Fruit fly (Drosophila melanogaster) whole organism, embryonic: ENCODE measurements around the gene CG10286.

Experiments used
- CG1024 ChIP-seq: fragments of 200-800 bp; sonication (Bioruptor generic); IDR thresholded peaks from 2 replicates; pipeline ENCODE4 v1.3.6; 2022; ENCODE audit warnings: missing biosample characterization, missing genetic modification characterization
- CG11456 ChIP-seq: fragments of 200-800 bp; sonication (Bioruptor generic); IDR thresholded peaks from 3 replicates; pipeline ENCODE4 v1.3.6; 2022; ENCODE audit warnings: missing biosample characterization, missing genetic modification characterization
- CG11723 ChIP-seq: fragments of 200-800 bp; sonication (Bioruptor generic); optimal IDR thresholded peaks from 2 replicates; lab custom pipeline; 2017; ENCODE audit warnings: missing biosample characterization, mild to moderate bottlenecking, missing genetic modification characterization
- CG1233 ChIP-seq: fragments of 200-800 bp; sonication (Bioruptor generic); optimal IDR thresholded peaks from 4 replicates; lab custom pipeline; 2018; ENCODE audit warnings: missing biosample characterization, mild to moderate bottlenecking, missing genetic modification characterization
- CG12769 ChIP-seq: fragments of 200-800 bp; sonication (Bioruptor generic); optimal IDR thresholded peaks from 2 replicates; lab custom pipeline; 2019; ENCODE audit warnings: missing biosample characterization, mild to moderate bottlenecking, missing genetic modification characterization, moderate library complexity
- CG13123 ChIP-seq: fragments of 200-800 bp; sonication (Bioruptor generic); optimal IDR thresholded peaks from 2 replicates; lab custom pipeline; 2016; ENCODE audit warnings: missing biosample characterization, missing genetic modification characterization
- CG13894 ChIP-seq: fragments of 200-800 bp; sonication (Bioruptor generic); optimal IDR thresholded peaks from 3 replicates; lab custom pipeline; 2018; ENCODE audit warnings: missing biosample characterization, mild to moderate bottlenecking, missing genetic modification characterization, moderate library complexity
- CG15073 ChIP-seq: fragments of 200-800 bp; sonication (Bioruptor generic); optimal IDR thresholded peaks from 2 replicates; lab custom pipeline; 2016; ENCODE audit warnings: missing biosample characterization, missing genetic modification characterization
- CG15601 ChIP-seq: fragments of 200-800 bp; sonication (Bioruptor generic); optimal IDR thresholded peaks from 3 replicates; lab custom pipeline; 2019; ENCODE audit warnings: missing biosample characterization, mild to moderate bottlenecking, missing genetic modification characterization, moderate library complexity
- CG17912 ChIP-seq: fragments of 200-800 bp; sonication (Bioruptor generic); optimal IDR thresholded peaks from 2 replicates; lab custom pipeline; 2018; ENCODE audit warnings: missing biosample characterization, mild to moderate bottlenecking, missing genetic modification characterization
- CG2120 ChIP-seq: fragments of 200-800 bp; sonication (Bioruptor generic); optimal IDR thresholded peaks from 3 replicates; lab custom pipeline; 2016; ENCODE audit warnings: missing biosample characterization, missing genetic modification characterization
- CG3281 ChIP-seq: fragments of 200-800 bp; sonication (Bioruptor generic); optimal IDR thresholded peaks from 3 replicates; lab custom pipeline; 2017; ENCODE audit warnings: missing biosample characterization, mild to moderate bottlenecking, missing genetic modification characterization
- CG3838 ChIP-seq: fragments of 200-800 bp; sonication (Bioruptor generic); optimal IDR thresholded peaks from 3 replicates; lab custom pipeline; 2016; ENCODE audit warnings: missing biosample characterization, missing genetic modification characterization
- CG4424 ChIP-seq: fragments of 200-800 bp; sonication (Bioruptor generic); optimal IDR thresholded peaks from 3 replicates; lab custom pipeline; 2016; ENCODE audit warnings: missing biosample characterization, missing genetic modification characterization
- CG8290 ChIP-seq, 3 experiments: fragments of 200-800 bp; sonication (Bioruptor generic); optimal IDR thresholded peaks; 2 replicates each; lab custom pipeline; 2016 to 2019; ENCODE audit warnings: missing biosample characterization in 3 of 3, missing genetic modification characterization in 3 of 3, mild to moderate bottlenecking in 2 of 3, moderate library complexity in 1 of 3
- CG9727 ChIP-seq: fragments of 200-800 bp; sonication (Bioruptor generic); optimal IDR thresholded peaks from 3 replicates; lab custom pipeline; 2017; ENCODE audit warnings: missing biosample characterization, mild to moderate bottlenecking, missing genetic modification characterization
- CkIIα-i1 ChIP-seq: fragments of 200-800 bp; sonication (Bioruptor generic); IDR thresholded peaks from 2 replicates; pipeline ENCODE4 v1.3.6; 2022; ENCODE audit warnings: missing biosample characterization, missing genetic modification characterization
- D19B ChIP-seq: fragments of 200-800 bp; sonication (Bioruptor generic); optimal IDR thresholded peaks from 2 replicates; lab custom pipeline; 2017; ENCODE audit warnings: missing biosample characterization, mild to moderate bottlenecking, missing genetic modification characterization
- Deaf1 ChIP-seq: fragments of 200-800 bp; optimal IDR thresholded peaks from 3 replicates; lab custom pipeline; 2019; ENCODE audit warnings: missing biosample characterization, mild to moderate bottlenecking, missing genetic modification characterization, moderate library complexity
- Dip2 ChIP-seq: fragments of 200-800 bp; sonication (Bioruptor generic); IDR thresholded peaks from 2 replicates; pipeline ENCODE4 v1.3.6; 2022; ENCODE audit warnings: missing biosample characterization, missing genetic modification characterization
- Drgx ChIP-seq: fragments of 200-800 bp; sonication (Bioruptor generic); IDR thresholded peaks from 2 replicates; pipeline ENCODE4 v1.3.6; 2022; ENCODE audit warnings: missing biosample characterization, missing genetic modification characterization
- Fer3 ChIP-seq: fragments of 200-800 bp; sonication (Bioruptor generic); optimal IDR thresholded peaks from 2 replicates; lab custom pipeline; 2018; ENCODE audit warnings: missing biosample characterization, mild to moderate bottlenecking, missing genetic modification characterization, moderate library complexity
- H2.0 ChIP-seq: fragments of 200-800 bp; sonication (Bioruptor generic); IDR thresholded peaks from 2 replicates; pipeline ENCODE4 v1.3.6; 2022; ENCODE audit warnings: missing biosample characterization, missing genetic modification characterization
- Hey ChIP-seq: fragments of 200-800 bp; sonication (Bioruptor generic); optimal IDR thresholded peaks from 3 replicates; lab custom pipeline; 2018; ENCODE audit warnings: missing biosample characterization, mild to moderate bottlenecking, missing genetic modification characterization
- Hmx ChIP-seq: fragments of 200-800 bp; sonication (Bioruptor generic); optimal IDR thresholded peaks from 2 replicates; lab custom pipeline; 2016; ENCODE audit warnings: missing biosample characterization, missing genetic modification characterization
- Lhr ChIP-seq: fragments of 200-800 bp; sonication (Bioruptor generic); optimal IDR thresholded peaks from 3 replicates; lab custom pipeline; 2017; ENCODE audit warnings: mild to moderate bottlenecking, missing biosample characterization, missing genetic modification reagents, missing genetic modification characterization
- Nf-YC ChIP-seq: fragments of 200-800 bp; optimal IDR thresholded peaks from 3 replicates; lab custom pipeline; 2019; ENCODE audit warnings: missing biosample characterization, mild to moderate bottlenecking, missing genetic modification characterization, moderate library complexity
- Ssrp ChIP-seq: fragments of 200-800 bp; sonication (Bioruptor generic); optimal IDR thresholded peaks from 2 replicates; lab custom pipeline; 2018; ENCODE audit warnings: missing biosample characterization, mild to moderate bottlenecking, missing genetic modification characterization, moderate library complexity
- Stat92E ChIP-seq, 3 experiments: fragments of >200 bp in 2 of 3; fragments of 200-800 bp in 1 of 3; sonication (Bioruptor generic) in 1 of 3; optimal IDR thresholded peaks; 2 replicates each; lab custom pipeline; 2017 to 2019; ENCODE audit warnings: missing biosample characterization in 3 of 3, missing genetic modification characterization in 3 of 3, mild to moderate bottlenecking in 1 of 3, moderate library complexity in 1 of 3
- Xrp1 ChIP-seq: fragments of 200-800 bp; sonication (Bioruptor generic); IDR thresholded peaks from 2 replicates; pipeline ENCODE4 v1.3.6; 2022; ENCODE audit warnings: missing biosample characterization, missing genetic modification characterization
- az2 ChIP-seq: fragments of 200-800 bp; sonication (Bioruptor generic); optimal IDR thresholded peaks from 3 replicates; lab custom pipeline; 2016; ENCODE audit warnings: missing biosample characterization, missing genetic modification characterization
- cas ChIP-seq: fragments of 200-800 bp; sonication (Bioruptor generic); IDR thresholded peaks from 2 replicates; pipeline ENCODE4 v1.3.6; 2022; ENCODE audit warnings: missing biosample characterization, missing genetic modification characterization
- cato ChIP-seq: fragments of 200-800 bp; sonication (Bioruptor generic); optimal IDR thresholded peaks from 2 replicates; lab custom pipeline; 2016; ENCODE audit warnings: missing biosample characterization, missing genetic modification characterization, borderline replicate concordance
- chn ChIP-seq: fragments of 200-800 bp; sonication (Bioruptor generic); optimal IDR thresholded peaks from 2 replicates; lab custom pipeline; 2016; ENCODE audit warnings: missing biosample characterization, missing genetic modification characterization
- crc ChIP-seq: fragments of 200-800 bp; sonication (Bioruptor generic); optimal IDR thresholded peaks from 2 replicates; lab custom pipeline; 2016; ENCODE audit warnings: missing biosample characterization, missing genetic modification characterization
- dimm ChIP-seq: fragments of 200-800 bp; sonication (Bioruptor generic); IDR thresholded peaks from 2 replicates; pipeline ENCODE4 v1.3.6; 2022; ENCODE audit warnings: missing biosample characterization, missing genetic modification characterization
- eve ChIP-seq, 2 experiments: fragments of >200 bp; optimal IDR thresholded peaks; 2 replicates each; lab custom pipeline; 2017; ENCODE audit warnings: missing biosample characterization in 2 of 2, missing genetic modification characterization in 2 of 2
- exex ChIP-seq: fragments of 200-800 bp; sonication (Bioruptor generic); optimal IDR thresholded peaks from 4 replicates; lab custom pipeline; 2018; ENCODE audit warnings: missing biosample characterization, mild to moderate bottlenecking, missing genetic modification characterization, moderate library complexity
- eyg ChIP-seq: fragments of 200-800 bp; sonication (Bioruptor generic); optimal IDR thresholded peaks from 3 replicates; lab custom pipeline; 2016; ENCODE audit warnings: missing biosample characterization, missing genetic modification characterization
- grau ChIP-seq: fragments of 200-800 bp; optimal IDR thresholded peaks from 3 replicates; lab custom pipeline; 2019; ENCODE audit warnings: missing biosample characterization, mild to moderate bottlenecking, missing genetic modification characterization, moderate library complexity
- jumu ChIP-seq: fragments of 200-800 bp; sonication (Bioruptor generic); optimal IDR thresholded peaks from 3 replicates; lab custom pipeline; 2016; ENCODE audit warnings: missing biosample characterization, missing genetic modification characterization
- luna ChIP-seq: fragments of 200-800 bp; sonication (Bioruptor generic); optimal IDR thresholded peaks from 2 replicates; lab custom pipeline; 2016; ENCODE audit warnings: missing biosample characterization, missing genetic modification characterization
- mirr ChIP-seq: fragments of 200-800 bp; sonication (Bioruptor generic); optimal IDR thresholded peaks from 3 replicates; lab custom pipeline; 2018; ENCODE audit warnings: missing biosample characterization, mild to moderate bottlenecking, missing genetic modification characterization
- nmo ChIP-seq: fragments of 200-800 bp; sonication (Bioruptor generic); optimal IDR thresholded peaks from 2 replicates; lab custom pipeline; 2018; ENCODE audit warnings: missing biosample characterization, mild to moderate bottlenecking, missing genetic modification characterization, moderate library complexity
- schlank ChIP-seq: fragments of 200-800 bp; sonication (Bioruptor generic); optimal IDR thresholded peaks from 2 replicates; lab custom pipeline; 2018; ENCODE audit warnings: missing biosample characterization, mild to moderate bottlenecking, missing genetic modification characterization
- sd ChIP-seq: fragments of 200-800 bp; sonication (Bioruptor generic); optimal IDR thresholded peaks from 3 replicates; lab custom pipeline; 2018; ENCODE audit warnings: missing biosample characterization, mild to moderate bottlenecking, missing genetic modification characterization, moderate library complexity
- slbo ChIP-seq: fragments of 200-800 bp; sonication (Bioruptor generic); IDR thresholded peaks from 2 replicates; pipeline ENCODE4 v1.3.6; 2022; ENCODE audit warnings: missing biosample characterization, missing genetic modification characterization

The CG10286 gene

DNA sequence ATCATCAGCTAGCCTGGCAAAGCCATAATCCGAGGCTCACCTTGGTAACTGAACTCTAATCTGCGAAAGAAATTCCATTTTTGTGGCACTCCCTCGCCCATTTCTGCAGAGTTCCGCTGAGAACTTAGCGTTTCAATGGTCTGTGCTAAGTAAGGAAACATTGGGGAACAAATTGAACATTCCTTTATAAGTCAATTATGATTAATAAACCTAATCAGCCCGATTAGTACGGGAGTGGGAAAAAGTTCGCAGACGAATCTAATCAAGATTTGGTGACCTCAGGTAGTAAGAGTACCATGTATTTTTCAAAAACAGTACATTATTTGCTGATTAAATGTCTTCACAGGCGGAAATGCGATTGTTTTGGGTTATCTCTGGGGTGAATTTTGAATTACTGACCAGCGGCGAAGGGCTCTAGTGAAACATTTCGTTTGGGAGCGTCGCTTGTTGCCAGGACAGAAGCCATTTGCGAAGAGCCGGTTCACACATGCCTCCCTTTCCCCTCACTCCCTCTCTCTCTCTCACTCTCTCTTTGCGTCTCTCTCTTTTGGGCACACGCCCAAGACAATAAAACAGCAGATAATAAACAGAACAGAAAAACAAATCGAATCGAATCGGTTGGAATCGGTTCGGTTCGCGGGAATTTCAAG is 33.9 kb downstream of the CG10286 start (continued):
- TF ChIP-seq dimm (no peak), CG15601 (tag; lab: Kevin White, UChicago) (no peak), Hey (tag; lab: Kevin White, UChicago) (no peak), luna (GFP tag; lab: Kevin White, UChicago) (no peak), cas (GFP tag; lab: Robert Waterston, UW) (no peak)

- no peak for TF ChIP-seq CG2120 (GFP tag; lab: Kevin White, UChicago)
- no peak for TF ChIP-seq Ssrp (tag; lab: Kevin White, UChicago)
- TF ChIP-seq CG8290 (GFP tag; optimal IDR thresholded peaks at IDR 0.05; lab: Kevin White, UChicago), result no peak
- peak in 1 of 2 experiments; percentile 8 for TF ChIP-seq CG8290 (tag; optimal IDR thresholded peaks at IDR 0.05; lab: Kevin White, UChicago)
- no peak for TF ChIP-seq Dip2 (GFP tag; lab: Robert Waterston, UW)
- peak; percentile 74 for TF ChIP-seq exex (tag; lab: Kevin White, UChicago)
- TF ChIP-seq CG9727, result no peak
- peak; percentile 2 for TF ChIP-seq CG13894 (tag; lab: Kevin White, UChicago)
- TF ChIP-seq sd, result peak; percentile 57
- TF ChIP-seq Deaf1 (tag; lab: Kevin White, UChicago), result peak; percentile 24
- no peak for TF ChIP-seq grau (tag; lab: Kevin White, UChicago)
- TF ChIP-seq CG1233 (GFP tag; lab: Kevin White, UChicago), result no peak
- peak; percentile 30 for TF ChIP-seq mirr (GFP tag; lab: Kevin White, UChicago)
- no peak for TF ChIP-seq CG1024 (GFP tag; lab: Robert Waterston, UW)
- peak; percentile 83 for TF ChIP-seq CG12769 (tag; lab: Kevin White, UChicago)
These were observed 34.9 kb downstream of the CG10286 start for dm6 chr3R:6403674-6404073.

DNA sequence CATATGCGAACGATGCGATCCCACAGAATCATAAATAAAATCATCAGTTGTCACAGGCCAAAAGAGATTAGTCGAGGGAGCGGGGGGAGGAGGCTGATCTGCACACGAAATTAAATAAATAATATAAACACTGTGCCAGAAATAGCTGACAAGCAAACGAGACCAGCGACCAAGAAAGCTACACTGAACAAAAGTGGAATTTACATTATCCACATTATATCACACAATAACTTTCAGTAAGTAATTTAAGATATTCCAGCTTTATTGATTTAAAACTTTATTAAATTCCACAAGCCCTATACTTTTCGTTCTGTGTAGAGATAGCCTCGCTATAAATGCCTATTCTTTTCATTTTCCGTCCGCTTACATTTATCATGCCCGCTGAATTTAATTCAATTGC is 35.4 kb downstream of the CG10286 start:
- TF ChIP-seq Xrp1 (GFP tag; lab: Robert Waterston, UW), result peak; percentile 91
- peak; percentile 77 for TF ChIP-seq CG3281
- peak; percentile 89 for TF ChIP-seq Drgx
- TF ChIP-seq H2.0 (GFP tag; lab: Robert Waterston, UW), result peak; percentile 82
- TF ChIP-seq az2 (GFP tag; lab: Kevin White, UChicago), result peak; percentile 81
- TF ChIP-seq CG13123, result peak; percentile 50
- no peak for TF ChIP-seq Stat92E (GFP tag; optimal IDR thresholded peaks at IDR 0.05; lab: Kevin White, UChicago)
- TF ChIP-seq Fer3 (tag; lab: Kevin White, UChicago), result peak; percentile 84
- TF ChIP-seq CG3838 (GFP tag; lab: Kevin White, UChicago), result peak; percentile 51
- TF ChIP-seq CkIIα-i1, result peak; percentile 66
- TF ChIP-seq eve (GFP tag; optimal IDR thresholded peaks at IDR 0.05; lab: Kevin White, UChicago), result peak in 1 of 2 experiments; percentile 94
- peak; percentile 66 for TF ChIP-seq chn (GFP tag; lab: Kevin White, UChicago)
- peak; percentile 66 for TF ChIP-seq CG11723 (GFP tag; lab: Kevin White, UChicago)
- peak; percentile 58 for TF ChIP-seq crc
- peak; percentile 67 for TF ChIP-seq cato (GFP tag; lab: Kevin White, UChicago)
- TF ChIP-seq jumu (GFP tag; lab: Kevin White, UChicago), result peak; percentile 66
- peak; percentile 28 for TF ChIP-seq eyg (GFP tag; lab: Kevin White, UChicago)
- peak; percentile 84 for TF ChIP-seq CG4424 (GFP tag; lab: Kevin White, UChicago)
- TF ChIP-seq Nf-YC, result peak; percentile 41
- peak; percentile 60 for TF ChIP-seq D19B (GFP tag; lab: Kevin White, UChicago)
- peak; percentile 83 for TF ChIP-seq nmo
- peak; percentile 6 for TF ChIP-seq CG15073 (GFP tag; lab: Kevin White, UChicago)
- peak; percentile 90 for TF ChIP-seq CG11456 (GFP tag; lab: Robert Waterston, UW)
- no peak for TF ChIP-seq Hmx (GFP tag; lab: Kevin White, UChicago)
- TF ChIP-seq CG17912, result no peak
- peak; percentile 36 for TF ChIP-seq schlank
- peak; percentile 37 for TF ChIP-seq Lhr
- peak; percentile 63 for TF ChIP-seq CG15601 (tag; lab: Kevin White, UChicago)
- peak; percentile 93 for TF ChIP-seq slbo (GFP tag; lab: Robert Waterston, UW)
